Worm (Caenorhabditis elegans) whole organism, L3 larva: ENCODE results near the gene mttu-1.

Experiments
- R02D3.7 ChIP-seq: fragments of 150-350 bp; optimal IDR thresholded peaks from 2 replicates; lab custom pipeline; 2014; ENCODE audit warnings: missing biosample characterization, missing genetic modification characterization
- ZK546.5 ChIP-seq: sonication (generic microtip); optimal IDR thresholded peaks from 2 replicates; lab custom pipeline; 2017; ENCODE audit warnings: missing biosample characterization, missing genetic modification characterization
- ceh-82 ChIP-seq: fragments of 150-350 bp; optimal IDR thresholded peaks from 2 replicates; lab custom pipeline; 2014; ENCODE audit warnings: missing biosample characterization, missing genetic modification characterization
- egl-27 ChIP-seq: sonication (generic microtip); optimal IDR thresholded peaks from 4 replicates; lab custom pipeline; 2017; ENCODE audit warnings: missing biosample characterization, missing genetic modification reagents, missing genetic modification characterization
- elt-1 ChIP-seq: fragments of 150-350 bp; optimal IDR thresholded peaks from 2 replicates; lab custom pipeline; 2014; ENCODE audit warnings: missing biosample characterization, missing genetic modification characterization
- fos-1 ChIP-seq: fragments of 150-350 bp; optimal IDR thresholded peaks from 2 replicates; lab custom pipeline; 2014; ENCODE audit warnings: missing biosample characterization, missing genetic modification characterization
- jun-1 ChIP-seq: fragments of 150-350 bp; optimal IDR thresholded peaks from 2 replicates; lab custom pipeline; 2014; ENCODE audit warnings: missing biosample characterization, missing genetic modification reagents, missing genetic modification characterization
- nfya-1 ChIP-seq: sonication (generic microtip); optimal IDR thresholded peaks from 2 replicates; lab custom pipeline; 2017; ENCODE audit warnings: missing genetic modification characterization, mild to moderate bottlenecking, missing compliant biosample characterization, antibody characterized with exemption, moderate library complexity; ENCODE audit not compliant: insufficient read depth
- nhr-237 ChIP-seq: fragments of 150-350 bp; optimal IDR thresholded peaks from 2 replicates; lab custom pipeline; 2014; ENCODE audit warnings: missing biosample characterization, missing genetic modification characterization
- nhr-77 ChIP-seq: fragments of 150-350 bp; optimal IDR thresholded peaks from 2 replicates; lab custom pipeline; 2014; ENCODE audit warnings: missing biosample characterization, missing genetic modification characterization
- skn-1 ChIP-seq: fragments of 150-350 bp; optimal IDR thresholded peaks from 2 replicates; lab custom pipeline; 2014; ENCODE audit warnings: missing biosample characterization, missing genetic modification characterization
- tbx-2 ChIP-seq: sonication (generic microtip); optimal IDR thresholded peaks from 2 replicates; lab custom pipeline; 2016; ENCODE audit warnings: mild to moderate bottlenecking, missing genetic modification characterization, missing compliant biosample characterization
- zag-1 ChIP-seq: fragments of 150-350 bp; optimal IDR thresholded peaks from 2 replicates; lab custom pipeline; 2014; ENCODE audit warnings: missing biosample characterization, missing genetic modification characterization

DNA sequence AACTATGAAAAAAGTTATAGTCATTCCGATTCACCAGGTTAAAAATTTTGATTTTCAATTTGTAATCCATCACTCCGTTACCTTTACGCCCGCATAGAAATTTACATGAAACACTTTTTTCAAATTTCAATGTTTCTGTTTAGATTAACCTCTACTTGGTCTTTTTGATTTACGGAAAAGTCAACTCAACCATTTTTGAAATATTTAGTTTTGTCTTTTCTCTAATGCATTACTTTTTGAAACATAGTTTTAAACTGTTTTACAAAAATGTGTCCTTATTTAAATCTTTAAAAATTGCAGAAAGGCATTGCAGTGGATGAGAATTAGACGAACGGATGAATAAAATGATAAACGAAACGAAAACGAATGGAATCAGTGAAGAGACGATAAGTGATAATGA is 23.5 kb downstream of the mttu-1 start, which contains the start of gene gtl-2:
- TF ChIP-seq nhr-77 (no peak), zag-1 (no peak), R02D3.7 (tag; lab: Kevin White, UChicago) (no peak), jun-1 (tag; lab: Kevin White, UChicago) (no peak), egl-27 (tag; lab: Kevin White, UChicago) (no peak), nfya-1 (tag; lab: Kevin White, UChicago) (no peak), ceh-82 (tag; lab: Kevin White, UChicago) (no peak), elt-1 (tag; lab: Kevin White, UChicago) (no peak), tbx-2 (tag; lab: Kevin White, UChicago) (no peak), ZK546.5 (tag; lab: Kevin White, UChicago) (no peak), nhr-237 (tag; lab: Kevin White, UChicago) (no peak), fos-1 (no peak), skn-1 (tag; lab: Kevin White, UChicago) (no peak)
